Fruit fly (Drosophila melanogaster): ENCODE results near the gene CG32576.

Gene CG32576

DNA sequence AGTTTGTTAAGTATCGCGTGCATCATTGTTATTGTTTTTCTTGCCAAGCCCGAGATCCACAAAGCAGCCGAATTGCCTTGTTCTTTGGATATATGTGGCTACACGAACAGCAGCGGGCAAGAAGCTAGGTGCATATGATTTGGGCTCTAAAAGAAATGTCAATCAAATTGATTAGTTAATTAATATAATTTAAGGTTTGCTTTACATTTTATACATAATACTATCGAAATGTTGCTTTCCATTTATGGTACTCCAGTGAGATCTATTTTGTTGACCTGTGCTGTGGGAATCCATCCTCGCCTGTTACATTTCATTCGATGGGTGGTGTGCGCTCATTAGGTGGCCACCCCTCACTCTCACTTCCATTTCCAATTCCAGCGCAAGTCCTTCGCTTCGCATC lies 24.9 kb downstream of the CG32576 start (continued):
- peak; percentile 28 for TF ChIP-seq btn (GFP tag; optimal IDR thresholded peaks at IDR 0.05)
- TF ChIP-seq TFAM (GFP tag; optimal IDR thresholded peaks at IDR 0.05) = no peak
- TF ChIP-seq CG6791 (GFP tag; IDR thresholded peaks at IDR 0.05; ENCODE audit: partially characterized antibody) = no peak
- peak; percentile 28 for TF ChIP-seq ems (GFP tag; optimal IDR thresholded peaks at IDR 0.05)
- TF ChIP-seq twi (tag; optimal IDR thresholded peaks at IDR 0.05) = peak; percentile 63
- peak; percentile 61 for TF ChIP-seq CG4730 (GFP tag; IDR thresholded peaks at IDR 0.05)
- TF ChIP-seq fru (optimal IDR thresholded peaks at IDR 0.05) = no peak
- peak; percentile 35 for TF ChIP-seq mirr (GFP tag; optimal IDR thresholded peaks at IDR 0.05)
- TF ChIP-seq PHDP (tag; optimal IDR thresholded peaks at IDR 0.05) = peak; percentile 82
- peak; percentile 68 for TF ChIP-seq CG15601 (tag; optimal IDR thresholded peaks at IDR 0.05)
- TF ChIP-seq Lpt (GFP tag; optimal IDR thresholded peaks at IDR 0.05) = no peak
- TF ChIP-seq CG1832 (GFP tag; optimal IDR thresholded peaks at IDR 0.05) = no peak
- TF ChIP-seq run (tag; optimal IDR thresholded peaks at IDR 0.05) = peak; percentile 66
- peak; percentile 84 for TF ChIP-seq CG10979 (tag; optimal IDR thresholded peaks at IDR 0.05)
- peak; percentile 79 for TF ChIP-seq tap (tag; optimal IDR thresholded peaks at IDR 0.05)
- peak; percentile 75 for TF ChIP-seq nerfin-1 (tag; optimal IDR thresholded peaks at IDR 0.05)
- TF ChIP-seq Poxn (GFP tag; IDR thresholded peaks at IDR 0.05) = no peak
- peak; percentile 31 for TF ChIP-seq CG10274 (GFP tag; optimal IDR thresholded peaks at IDR 0.05)
- peak; percentile 75 for TF ChIP-seq CG8290 (GFP tag; optimal IDR thresholded peaks at IDR 0.05)
- TF ChIP-seq CG8290 (tag; optimal IDR thresholded peaks at IDR 0.05) = peak in 1 of 2 experiments; percentile 86
- peak; percentile 69 for TF ChIP-seq Aef1 (GFP tag; IDR thresholded peaks at IDR 0.05)
- TF ChIP-seq B-H1 (GFP tag; IDR thresholded peaks at IDR 0.05) = peak; percentile 75
- TF ChIP-seq fd102C (GFP tag; optimal IDR thresholded peaks at IDR 0.05) = no peak
- TF ChIP-seq CG33557 (GFP tag; optimal IDR thresholded peaks at IDR 0.05) = peak; percentile 60
- peak; percentile 79 for TF ChIP-seq CG13894 (tag; optimal IDR thresholded peaks at IDR 0.05)
- no peak for TF ChIP-seq HLH4C (GFP tag; IDR thresholded peaks at IDR 0.05; ENCODE audit: partially characterized antibody)
- TF ChIP-seq Spps (tag; optimal IDR thresholded peaks at IDR 0.05) = peak; percentile 73
- TF ChIP-seq CG31441 (GFP tag; IDR thresholded peaks at IDR 0.05) = peak; percentile 84
- 0 out of 2 replicates have a peak, but pooled peaks have one; percentile 39 for TF ChIP-seq dan (GFP tag; IDR thresholded peaks at IDR 0.05)
- peak; percentile 53 for TF ChIP-seq schlank (tag; optimal IDR thresholded peaks at IDR 0.05)
- TF ChIP-seq Hr51 (GFP tag; optimal IDR thresholded peaks at IDR 0.05) = peak; percentile 37 to 79
- TF ChIP-seq CG3995 (GFP tag; optimal IDR thresholded peaks at IDR 0.05) = no peak
- peak; percentile 84 for TF ChIP-seq CG17359 (tag; optimal IDR thresholded peaks at IDR 0.05)
- no peak for TF ChIP-seq Dip2 (GFP tag; IDR thresholded peaks at IDR 0.05)
- TF ChIP-seq CG8944 (GFP tag; optimal IDR thresholded peaks at IDR 0.05) = peak; percentile 22
- TF ChIP-seq CG8924 (tag; optimal IDR thresholded peaks at IDR 0.05) = peak; percentile 83
- TF ChIP-seq CG17385 (GFP tag; optimal IDR thresholded peaks at IDR 0.05) = peak; percentile 72
- peak; percentile 24; the same call in 1 of the 2 replicates for TF ChIP-seq Adf1 (GFP tag; IDR thresholded peaks at IDR 0.05)
- TF ChIP-seq BtbVII (GFP tag; optimal IDR thresholded peaks at IDR 0.05) = peak; percentile 55
- peak; percentile 81 for TF ChIP-seq grau (tag; optimal IDR thresholded peaks at IDR 0.05)
- no peak for TF ChIP-seq yki (optimal IDR thresholded peaks at IDR 0.05)
- TF ChIP-seq CG30403 (GFP tag; optimal IDR thresholded peaks at IDR 0.05) = peak; percentile 68
- TF ChIP-seq CG3838 (GFP tag; optimal IDR thresholded peaks at IDR 0.05) = no peak
- no peak for TF ChIP-seq crc (GFP tag; optimal IDR thresholded peaks at IDR 0.05)
- peak; percentile 19 for TF ChIP-seq HLH54F (GFP tag; optimal IDR thresholded peaks at IDR 0.05)
- peak; percentile 67 for TF ChIP-seq Asciz (GFP tag; optimal IDR thresholded peaks at IDR 0.05)
- peak; percentile 67 for TF ChIP-seq CG2202 (tag; optimal IDR thresholded peaks at IDR 0.05)
- TF ChIP-seq CG12769 (tag; optimal IDR thresholded peaks at IDR 0.05) = peak; percentile 87
- peak; percentile 70 for TF ChIP-seq wor (GFP tag; IDR thresholded peaks at IDR 0.05)
- peak; percentile 49 for TF ChIP-seq CG2875 (GFP tag; optimal IDR thresholded peaks at IDR 0.05)
- no peak for TF ChIP-seq CG4282 (GFP tag; optimal IDR thresholded peaks at IDR 0.05)
- TF ChIP-seq CG2199 (GFP tag; IDR thresholded peaks at IDR 0.05) = 0 out of 3 replicates have a peak, but pooled peaks have one; percentile 56
